Fruit fly (Drosophila melanogaster): ENCODE results near the gene CG31715.

- TF ChIP-seq Dfd (GFP tag; optimal IDR thresholded peaks at IDR 0.05) (no peak), psq (GFP tag; optimal IDR thresholded peaks at IDR 0.05) (no peak), Abd-B (GFP tag; optimal IDR thresholded peaks at IDR 0.05) (no peak), dmrt93B (GFP tag; optimal IDR thresholded peaks at IDR 0.05) (no peak), woc (GFP tag; optimal IDR thresholded peaks at IDR 0.05) (no peak), Hnf4 (GFP tag; optimal IDR thresholded peaks at IDR 0.05) (no peak), Dif (GFP tag; optimal IDR thresholded peaks at IDR 0.05; ENCODE audit: partially characterized antibody) (no peak), pan (optimal IDR thresholded peaks at IDR 0.05) (no peak), N (GFP tag; optimal IDR thresholded peaks at IDR 0.05) (no peak), OdsH (GFP tag; optimal IDR thresholded peaks at IDR 0.05) (no peak), sv (GFP tag; optimal IDR thresholded peaks at IDR 0.05) (no peak), ey (GFP tag; optimal IDR thresholded peaks at IDR 0.05) (no peak)
These were observed 1.6 kb upstream of the CG31715 start for dm6 chr2L:10339841-10340240.

Measured in whole organism, wandering third instar larva.